Fruit fly (Drosophila melanogaster) whole organism, prepupa: ENCODE results near the gene Roc1a.

ENCODE experiments used
- CG10669 ChIP-seq: fragments of 200-800 bp; sonication (Bioruptor generic); optimal IDR thresholded peaks from 3 replicates; lab custom pipeline; 2018; ENCODE audit warnings: missing biosample characterization, mild to moderate bottlenecking, missing genetic modification characterization, moderate library complexity
- CG11762 ChIP-seq: fragments of 200-800 bp; sonication (Bioruptor generic); optimal IDR thresholded peaks from 3 replicates; lab custom pipeline; 2016; ENCODE audit warnings: missing biosample characterization, missing genetic modification characterization; ENCODE audit not compliant: insufficient read depth
- CG11902 ChIP-seq: fragments of 200-800 bp; sonication (Bioruptor generic); optimal IDR thresholded peaks from 3 replicates; lab custom pipeline; 2016; ENCODE audit warnings: missing biosample characterization, missing genetic modification characterization
- CG1621 ChIP-seq: fragments of 200-800 bp; sonication (Bioruptor generic); optimal IDR thresholded peaks from 3 replicates; lab custom pipeline; 2018; ENCODE audit warnings: missing biosample characterization, mild to moderate bottlenecking, missing genetic modification characterization
- CG16779 ChIP-seq: fragments of 200-800 bp; sonication (Bioruptor generic); optimal IDR thresholded peaks from 3 replicates; lab custom pipeline; 2017; ENCODE audit warnings: missing biosample characterization, mild to moderate bottlenecking, missing genetic modification characterization
- CG3032 ChIP-seq: fragments of 200-800 bp; optimal IDR thresholded peaks from 2 replicates; lab custom pipeline; 2019; ENCODE audit warnings: missing biosample characterization, mild to moderate bottlenecking, missing genetic modification characterization, moderate library complexity
- CG32006 ChIP-seq: fragments of 200-800 bp; sonication (Bioruptor generic); optimal IDR thresholded peaks from 3 replicates; lab custom pipeline; 2017; ENCODE audit warnings: missing biosample characterization, mild to moderate bottlenecking, missing genetic modification characterization
- CG34406 ChIP-seq: fragments of 200-800 bp; sonication (Bioruptor generic); optimal IDR thresholded peaks from 3 replicates; lab custom pipeline; 2016; ENCODE audit warnings: missing biosample characterization, missing genetic modification characterization
- CG3919 ChIP-seq: fragments of 200-800 bp; sonication (Bioruptor generic); optimal IDR thresholded peaks from 3 replicates; lab custom pipeline; 2016; ENCODE audit warnings: missing biosample characterization, missing genetic modification characterization
- CG6163 ChIP-seq: fragments of 200-800 bp; sonication (Bioruptor generic); IDR thresholded peaks from 3 replicates; pipeline ENCODE4 v1.3.6; 2022; ENCODE audit warnings: missing biosample characterization, missing genetic modification characterization
- CG6276 ChIP-seq: fragments of 200-800 bp; sonication (Bioruptor generic); optimal IDR thresholded peaks from 2 replicates; lab custom pipeline; 2017; ENCODE audit warnings: missing biosample characterization, mild to moderate bottlenecking, missing genetic modification characterization
- CG6792 ChIP-seq: fragments of 200-800 bp; sonication (Bioruptor generic); optimal IDR thresholded peaks from 3 replicates; lab custom pipeline; 2016; ENCODE audit warnings: missing biosample characterization, missing genetic modification characterization
- CG6808 ChIP-seq: fragments of 200-800 bp; sonication (Bioruptor generic); optimal IDR thresholded peaks from 3 replicates; lab custom pipeline; 2017; ENCODE audit warnings: missing biosample characterization, missing genetic modification characterization, mild to moderate bottlenecking, moderate library complexity, missing genetic modification reagents
- CG6854 ChIP-seq: fragments of 200-800 bp; sonication (Bioruptor generic); optimal IDR thresholded peaks from 2 replicates; lab custom pipeline; 2017; ENCODE audit warnings: missing biosample characterization, mild to moderate bottlenecking, missing genetic modification characterization
- CG7368 ChIP-seq: fragments of 200-800 bp; sonication (Bioruptor generic); optimal IDR thresholded peaks from 3 replicates; lab custom pipeline; 2016; ENCODE audit warnings: missing biosample characterization, missing genetic modification characterization
- CG8119 ChIP-seq: fragments of 200-800 bp; sonication (Bioruptor generic); IDR thresholded peaks from 3 replicates; pipeline ENCODE4 v1.3.6; 2022; ENCODE audit warnings: missing biosample characterization, missing genetic modification characterization
- CG8319 ChIP-seq: fragments of 200-800 bp; sonication (Bioruptor generic); optimal IDR thresholded peaks from 3 replicates; lab custom pipeline; 2016; ENCODE audit warnings: missing biosample characterization, missing genetic modification characterization
- CG8632 ChIP-seq: fragments of 200-800 bp; sonication (Bioruptor generic); optimal IDR thresholded peaks from 3 replicates; lab custom pipeline; 2016; ENCODE audit warnings: missing biosample characterization, missing genetic modification characterization
- Eip75B ChIP-seq: fragments of 200-800 bp; sonication (Bioruptor generic); optimal IDR thresholded peaks from 3 replicates; lab custom pipeline; 2016; ENCODE audit warnings: missing biosample characterization, missing genetic modification characterization
- Eip78C ChIP-seq: fragments of 200-800 bp; sonication (Bioruptor generic); peaks from one replicate; lab custom pipeline; 2016; ENCODE audit warnings: missing biosample characterization, missing genetic modification characterization
- Eip93F ChIP-seq: fragments of 200-800 bp; sonication (Bioruptor generic); optimal IDR thresholded peaks from 2 replicates; lab custom pipeline; 2016; ENCODE audit warnings: missing biosample characterization, mild to moderate bottlenecking, missing genetic modification characterization
- Ets21C ChIP-seq: fragments of 200-800 bp; sonication (Bioruptor generic); optimal IDR thresholded peaks from 3 replicates; lab custom pipeline; 2016; ENCODE audit warnings: missing biosample characterization, missing genetic modification characterization
- Gug ChIP-seq: fragments of 200-800 bp; sonication (Bioruptor generic); IDR thresholded peaks from 2 replicates; pipeline ENCODE4 v1.3.6; 2022; ENCODE audit warnings: missing biosample characterization, missing genetic modification characterization
- Hr38 ChIP-seq: sonication (Bioruptor generic); optimal IDR thresholded peaks from 2 replicates; lab custom pipeline; 2016; ENCODE audit warnings: missing biosample characterization, missing genetic modification characterization
- Hr39 ChIP-seq: fragments of 200-800 bp; sonication (Bioruptor generic); optimal IDR thresholded peaks from 2 replicates; lab custom pipeline; 2016; ENCODE audit warnings: missing biosample characterization, missing genetic modification characterization
- Hr4 ChIP-seq: fragments of 200-800 bp; sonication (Bioruptor generic); optimal IDR thresholded peaks from 3 replicates; lab custom pipeline; 2016; ENCODE audit warnings: missing biosample characterization, missing genetic modification characterization
- Lpt ChIP-seq: fragments of 200-800 bp; sonication (Bioruptor generic); optimal IDR thresholded peaks from 3 replicates; lab custom pipeline; 2016; ENCODE audit warnings: missing biosample characterization, missing genetic modification characterization
- Met ChIP-seq: fragments of 200-800 bp; sonication (Bioruptor generic); optimal IDR thresholded peaks from 3 replicates; lab custom pipeline; 2016; ENCODE audit warnings: missing biosample characterization, missing genetic modification characterization
- OdsH ChIP-seq: fragments of 200-800 bp; sonication (Bioruptor generic); optimal IDR thresholded peaks from 3 replicates; lab custom pipeline; 2016; ENCODE audit warnings: missing biosample characterization, missing genetic modification characterization
- Smox ChIP-seq: fragments of 200-800 bp; sonication (Bioruptor generic); optimal IDR thresholded peaks from 3 replicates; lab custom pipeline; 2016; ENCODE audit warnings: missing biosample characterization, missing genetic modification characterization
- Sox14 ChIP-seq: fragments of 200-800 bp; sonication (Bioruptor generic); optimal IDR thresholded peaks from 3 replicates; lab custom pipeline; 2016; ENCODE audit warnings: missing biosample characterization, missing genetic modification characterization
- Sox15 ChIP-seq: fragments of 200-800 bp; sonication (Bioruptor generic); optimal IDR thresholded peaks from 3 replicates; lab custom pipeline; 2016; ENCODE audit warnings: missing biosample characterization, missing genetic modification characterization
- acj6 ChIP-seq: fragments of 200-800 bp; sonication (Bioruptor generic); optimal IDR thresholded peaks from 3 replicates; lab custom pipeline; 2016; ENCODE audit warnings: missing biosample characterization, missing genetic modification characterization
- dac ChIP-seq: fragments of 200-800 bp; sonication (Bioruptor generic); optimal IDR thresholded peaks from 2 replicates; lab custom pipeline; 2017; ENCODE audit warnings: missing biosample characterization, mild to moderate bottlenecking, missing genetic modification characterization
- dsx ChIP-seq: fragments of 200-800 bp; optimal IDR thresholded peaks from 3 replicates; lab custom pipeline; 2019; ENCODE audit warnings: missing biosample characterization, mild to moderate bottlenecking, missing genetic modification characterization, moderate library complexity; ENCODE audit not compliant: poor library complexity, severe bottlenecking
- esn ChIP-seq: fragments of 200-800 bp; sonication (Bioruptor generic); optimal IDR thresholded peaks from 2 replicates; lab custom pipeline; 2016; ENCODE audit warnings: missing biosample characterization, mild to moderate bottlenecking, missing genetic modification characterization, moderate library complexity
- fd59A ChIP-seq: fragments of 200-800 bp; sonication (Bioruptor generic); optimal IDR thresholded peaks from 2 replicates; lab custom pipeline; 2017; ENCODE audit warnings: missing biosample characterization, mild to moderate bottlenecking, missing genetic modification characterization, missing genetic modification reagents
- fd85E ChIP-seq: fragments of 200-800 bp; sonication (Bioruptor generic); optimal IDR thresholded peaks from 3 replicates; lab custom pipeline; 2016; ENCODE audit warnings: missing biosample characterization, missing genetic modification characterization
- fkh ChIP-seq: fragments of 200-800 bp; sonication (Bioruptor generic); optimal IDR thresholded peaks from 3 replicates; lab custom pipeline; 2017; ENCODE audit warnings: missing biosample characterization, mild to moderate bottlenecking, missing genetic modification characterization, moderate library complexity
- lz ChIP-seq: fragments of 200-800 bp; sonication (Bioruptor generic); optimal IDR thresholded peaks from 3 replicates; lab custom pipeline; 2016; ENCODE audit warnings: missing biosample characterization, missing genetic modification characterization
- net ChIP-seq: fragments of 200-800 bp; sonication (Bioruptor generic); optimal IDR thresholded peaks from 3 replicates; lab custom pipeline; 2016; ENCODE audit warnings: missing biosample characterization, missing genetic modification characterization
- pdm3 ChIP-seq: fragments of 200-800 bp; sonication (Bioruptor generic); optimal IDR thresholded peaks from 3 replicates; lab custom pipeline; 2016; ENCODE audit warnings: missing biosample characterization, missing genetic modification characterization
- salr ChIP-seq, 2 experiments: fragments of 200-800 bp; sonication (Bioruptor generic); optimal IDR thresholded peaks; 3 replicates each; lab custom pipeline; 2016 to 2018; ENCODE audit warnings: missing biosample characterization in 2 of 2, missing genetic modification characterization in 2 of 2, mild to moderate bottlenecking in 1 of 2
- spab ChIP-seq: fragments of 200-800 bp; sonication (Bioruptor generic); optimal IDR thresholded peaks from 2 replicates; lab custom pipeline; 2017; ENCODE audit warnings: missing biosample characterization, mild to moderate bottlenecking, missing genetic modification characterization, missing genetic modification reagents
- ss ChIP-seq, 2 experiments: fragments of 200-800 bp; sonication (Bioruptor generic); optimal IDR thresholded peaks; 2 replicates in 1 of 2; 3 replicates in 1 of 2; lab custom pipeline; 2017 to 2018; ENCODE audit warnings: mild to moderate bottlenecking in 2 of 2, missing biosample characterization in 2 of 2, missing genetic modification characterization in 2 of 2, moderate library complexity in 1 of 2
- svp ChIP-seq: fragments of 200-800 bp; sonication (Bioruptor generic); peaks from one replicate; lab custom pipeline; 2016; ENCODE audit warnings: missing biosample characterization, missing genetic modification characterization
- topi ChIP-seq: fragments of 200-800 bp; sonication (Bioruptor generic); optimal IDR thresholded peaks from 3 replicates; lab custom pipeline; 2016; ENCODE audit warnings: missing biosample characterization, missing genetic modification characterization
- vri ChIP-seq: fragments of 200-800 bp; sonication (Bioruptor generic); optimal IDR thresholded peaks from 3 replicates; lab custom pipeline; 2016; ENCODE audit warnings: missing biosample characterization, mild to moderate bottlenecking, missing genetic modification characterization

Gene Roc1a

dm6 chrX:625157-625627 lies 21.9 kb upstream of the Roc1a start, which contains the start of the genes CG13364 and Hinfp:
Gene CG13364, minus strand, starts transcription at chrX:625203.
Gene Hinfp, plus strand, starts transcription at chrX:625542.
- TF ChIP-seq dsx (GFP tag; lab: Kevin White, UChicago) (no peak), Gug (GFP tag; lab: Robert Waterston, UW) (no peak), svp (peak; percentile 47), ss (GFP tag; optimal IDR thresholded peaks at IDR 0.05; lab: Kevin White, UChicago) (peak in 1 of 2 experiments; percentile 18), Eip75B (GFP tag; lab: Kevin White, UChicago) (no peak), fkh (no peak), CG6276 (no peak), CG16779 (tag; lab: Kevin White, UChicago) (no peak), esn (peak; percentile 3), CG34406 (no peak), pdm3 (GFP tag; lab: Kevin White, UChicago) (no peak), lz (GFP tag; lab: Kevin White, UChicago) (peak; percentile 12), CG6163 (no peak), Hr39 (GFP tag; lab: Kevin White, UChicago) (no peak), CG11762 (GFP tag; lab: Kevin White, UChicago) (no peak), dac (no peak), fd85E (GFP tag; lab: Kevin White, UChicago) (no peak), CG6792 (no peak), CG6808 (GFP tag; lab: Kevin White, UChicago) (no peak), Smox (GFP tag; lab: Kevin White, UChicago) (no peak), Sox14 (GFP tag; lab: Kevin White, UChicago) (no peak), CG8319 (GFP tag; lab: Kevin White, UChicago) (no peak), Eip78C (GFP tag; lab: Kevin White, UChicago) (peak; percentile 73), CG32006 (GFP tag; lab: Kevin White, UChicago) (no peak), CG8119 (GFP tag; lab: Robert Waterston, UW) (no peak), topi (GFP tag; lab: Kevin White, UChicago) (peak; percentile 6), OdsH (GFP tag; lab: Kevin White, UChicago) (no peak), Hr38 (GFP tag; lab: Kevin White, UChicago) (no peak), fd59A (GFP tag; lab: Kevin White, UChicago) (no peak), Ets21C (GFP tag; lab: Kevin White, UChicago) (no peak), CG6854 (GFP tag; lab: Kevin White, UChicago) (no peak), Met (no peak)

- no peak for TF ChIP-seq Ets21C (GFP tag; lab: Kevin White, UChicago)
- peak; percentile 42 for TF ChIP-seq CG3032 (tag; lab: Kevin White, UChicago)
- TF ChIP-seq Lpt = no peak
- no peak for TF ChIP-seq vri
- TF ChIP-seq Hr4 (GFP tag; lab: Kevin White, UChicago) = no peak
- peak; percentile 58 for TF ChIP-seq CG8119 (GFP tag; lab: Robert Waterston, UW)
- TF ChIP-seq Hr39 (GFP tag; lab: Kevin White, UChicago) = no peak
- TF ChIP-seq CG3919 (GFP tag; lab: Kevin White, UChicago) = peak; percentile 59
- TF ChIP-seq salr (GFP tag; optimal IDR thresholded peaks at IDR 0.05; lab: Kevin White, UChicago) = peak in 1 of 2 experiments; percentile 54
- TF ChIP-seq Sox15 (GFP tag; lab: Kevin White, UChicago) = peak; percentile 29
- TF ChIP-seq CG8632 (GFP tag; lab: Kevin White, UChicago) = peak; percentile 54
- no peak for TF ChIP-seq Eip93F (GFP tag; lab: Kevin White, UChicago)
- peak; percentile 40 for TF ChIP-seq CG1621 (tag; lab: Kevin White, UChicago)
- no peak for TF ChIP-seq Gug (GFP tag; lab: Robert Waterston, UW)
- peak; percentile 64 for TF ChIP-seq CG34406
- TF ChIP-seq CG10669 = no peak
- no peak for TF ChIP-seq CG7368 (GFP tag; lab: Kevin White, UChicago)
- TF ChIP-seq CG6792 = peak; percentile 62
- peak; percentile 77 to 83 for TF ChIP-seq ss (GFP tag; optimal IDR thresholded peaks at IDR 0.05; lab: Kevin White, UChicago)
- TF ChIP-seq spab = no peak
- no peak for TF ChIP-seq dsx (GFP tag; lab: Kevin White, UChicago)
- TF ChIP-seq acj6 (GFP tag; lab: Kevin White, UChicago) = no peak
- peak; percentile 44 for TF ChIP-seq dac
- TF ChIP-seq CG32006 (GFP tag; lab: Kevin White, UChicago) = no peak
- peak; percentile 75 for TF ChIP-seq CG6854 (GFP tag; lab: Kevin White, UChicago)
- no peak for TF ChIP-seq fd59A (GFP tag; lab: Kevin White, UChicago)
- no peak for TF ChIP-seq OdsH (GFP tag; lab: Kevin White, UChicago)
- TF ChIP-seq CG11902 (GFP tag; lab: Kevin White, UChicago) = peak; percentile 36
- TF ChIP-seq net (GFP tag; lab: Kevin White, UChicago) = peak; percentile 63
- TF ChIP-seq Smox (GFP tag; lab: Kevin White, UChicago) = no peak
Observed at dm6 chrX:629239-629821, 17.8 kb upstream of the Roc1a start, which contains the start of the genes RpL36 and Mybbp1A. Gene RpL36, minus strand, starts transcription at chrX:629483. Gene Mybbp1A, plus strand, starts transcription at chrX:629773.
